Fruit fly (Drosophila melanogaster): ENCODE results near the gene CG3402.

The CG3402 gene

dm6 chr3L:700160-700917 is 47.7 kb upstream of the CG3402 start (continued):
- TF ChIP-seq CkIIα-i1 (GFP tag; IDR thresholded peaks at IDR 0.05) (no peak), Dip3 (GFP tag; optimal IDR thresholded peaks at IDR 0.05) (peak; percentile 50), tio (GFP tag; optimal IDR thresholded peaks at IDR 0.05) (no peak), B-H2 (GFP tag; optimal IDR thresholded peaks at IDR 0.05) (peak; percentile 41), scrt (GFP tag; optimal IDR thresholded peaks at IDR 0.05) (peak; percentile 61), Nf-YC (tag; optimal IDR thresholded peaks at IDR 0.05) (peak; percentile 48), CG6689 (GFP tag; IDR thresholded peaks at IDR 0.05) (0 out of 2 replicates have a peak, but pooled peaks have one; percentile 46), CG7556 (GFP tag; optimal IDR thresholded peaks at IDR 0.05) (peak; percentile 68), sr (GFP tag; IDR thresholded peaks at IDR 0.05) (no peak), Six4 (GFP tag; optimal IDR thresholded peaks at IDR 0.05) (peak; percentile 55), fu2 (GFP tag; optimal IDR thresholded peaks at IDR 0.05) (no peak), CG15514 (GFP tag; optimal IDR thresholded peaks at IDR 0.05) (peak; percentile 50), HLH54F (GFP tag; optimal IDR thresholded peaks at IDR 0.05) (no peak), Ssrp (tag; optimal IDR thresholded peaks at IDR 0.05) (peak; percentile 24), insv (GFP tag; optimal IDR thresholded peaks at IDR 0.05) (no peak), CG1647 (GFP tag; optimal IDR thresholded peaks at IDR 0.05) (no peak), usp (GFP tag; optimal IDR thresholded peaks at IDR 0.05) (no peak), kni (GFP tag; optimal IDR thresholded peaks at IDR 0.05) (no peak), CHES-1-like (GFP tag; optimal IDR thresholded peaks at IDR 0.05) (peak; percentile 42), CG14667 (GFP tag; IDR thresholded peaks at IDR 0.05) (peak; percentile 24; the same call in 1 of the 2 replicates), CG7786 (GFP tag; optimal IDR thresholded peaks at IDR 0.05) (no peak), Dbx (GFP tag; IDR thresholded peaks at IDR 0.05) (no peak), CG2199 (GFP tag; IDR thresholded peaks at IDR 0.05) (no peak), ci (GFP tag; IDR thresholded peaks at IDR 0.05) (peak; percentile 60; the same call in 2 of the 3 replicates), CG7963 (GFP tag; IDR thresholded peaks at IDR 0.05; ENCODE audit: partially characterized antibody) (no peak), salm (tag; optimal IDR thresholded peaks at IDR 0.05) (peak; percentile 41), CG9437 (GFP tag; optimal IDR thresholded peaks at IDR 0.05) (peak; percentile 59), lbe (GFP tag; optimal IDR thresholded peaks at IDR 0.05) (no peak), shn (GFP tag; optimal IDR thresholded peaks at IDR 0.05) (no peak), Aef1 (GFP tag; IDR thresholded peaks at IDR 0.05) (no peak), CG4854 (GFP tag; optimal IDR thresholded peaks at IDR 0.05) (peak; percentile 7), da (GFP tag; optimal IDR thresholded peaks at IDR 0.05) (no peak), CG15073 (GFP tag; optimal IDR thresholded peaks at IDR 0.05) (no peak), Pdp1 (GFP tag; optimal IDR thresholded peaks at IDR 0.05) (peak; percentile 5 to 59), fd3F (GFP tag; optimal IDR thresholded peaks at IDR 0.05) (peak; percentile 34), sens (GFP tag) (peak; percentile 91), gce (GFP tag; IDR thresholded peaks at IDR 0.05) (0 out of 3 replicates have a peak, but pooled peaks have one; percentile 32), CG9817 (tag; optimal IDR thresholded peaks at IDR 0.05) (peak; percentile 36), NFAT (GFP tag; IDR thresholded peaks at IDR 0.05) (no peak), D (optimal IDR thresholded peaks at IDR 0.05) (no peak), D (GFP tag; optimal IDR thresholded peaks at IDR 0.05) (peak; percentile 28), Awh (GFP tag; IDR thresholded peaks at IDR 0.05) (peak; percentile 43; the same call in 1 of the 2 replicates), CG6683 (GFP tag; optimal IDR thresholded peaks at IDR 0.05) (no peak), tll (GFP tag; optimal IDR thresholded peaks at IDR 0.05) (no peak), knrl (GFP tag; IDR thresholded peaks at IDR 0.05; ENCODE audit: partially characterized antibody) (no peak), phol (tag; optimal IDR thresholded peaks at IDR 0.05) (peak; percentile 66), CG10431 (GFP tag; optimal IDR thresholded peaks at IDR 0.05) (no peak), CG12219 (GFP tag; optimal IDR thresholded peaks at IDR 0.05) (peak; percentile 83), odd (GFP tag; optimal IDR thresholded peaks at IDR 0.05) (peak; percentile 46), GATAe (GFP tag; conservative IDR thresholded peaks at IDR 0.05) (no peak)

Measured in whole organism, embryonic.